Fruit fly (Drosophila melanogaster): ENCODE results near the gene CG11570.

The CG11570 gene

DNA sequence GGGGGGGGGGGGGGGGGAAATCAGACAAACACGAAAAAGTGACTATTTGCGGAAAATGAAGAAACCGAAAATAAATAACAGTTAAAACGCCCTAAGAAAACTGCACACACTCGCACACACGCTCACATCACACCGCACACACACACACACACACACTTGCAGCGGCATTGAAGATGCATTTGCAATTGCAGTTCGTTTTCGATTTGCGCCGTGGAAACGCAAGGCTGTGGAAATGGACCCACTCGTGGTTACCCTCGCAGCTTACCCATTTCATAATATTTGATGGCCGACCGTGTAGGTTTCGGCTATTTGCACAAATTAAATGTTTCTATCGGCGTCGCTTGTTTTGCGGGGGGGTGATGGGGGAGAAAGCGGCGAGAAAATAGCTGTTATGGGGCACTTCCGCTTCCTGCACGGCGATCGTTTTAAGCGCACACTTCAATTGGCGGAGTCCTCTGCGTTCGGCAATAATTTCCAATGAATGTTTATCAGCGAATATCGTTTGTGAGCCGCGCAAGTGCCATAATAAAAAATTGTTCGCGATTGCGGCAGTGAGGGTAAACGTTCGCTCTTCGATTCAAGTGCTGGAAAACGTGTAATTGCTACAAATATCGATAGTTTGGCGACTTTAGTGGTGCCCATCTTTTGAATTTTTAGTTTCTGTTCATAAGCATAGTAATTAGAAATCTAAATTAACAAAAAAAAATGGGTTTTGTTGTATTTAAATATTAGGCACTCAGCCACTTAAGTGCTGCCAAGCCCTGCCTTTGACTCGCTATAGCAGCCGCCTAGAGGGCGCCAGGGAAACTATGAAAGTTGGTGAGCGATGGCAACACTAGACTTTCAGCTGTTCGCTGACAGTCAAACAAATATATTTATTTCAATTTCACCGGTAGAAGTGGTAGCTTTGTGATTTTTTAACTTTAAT is 45.0 kb upstream of the CG11570 start, which contains the start of the genes Pop2 and CG6928 (continued):
- TF ChIP-seq inv (GFP tag; IDR thresholded peaks at IDR 0.05; ENCODE audit: partially characterized antibody) (peak; percentile 75), tx (GFP tag; optimal IDR thresholded peaks at IDR 0.05) (peak; percentile 82), CG12659 (GFP tag; optimal IDR thresholded peaks at IDR 0.05) (peak; percentile 92), chinmo (GFP tag; IDR thresholded peaks at IDR 0.05; ENCODE audit: partially characterized antibody) (peak; percentile 82), ssp (GFP tag; IDR thresholded peaks at IDR 0.05) (peak; percentile 60), CG13123 (GFP tag; optimal IDR thresholded peaks at IDR 0.05) (peak; percentile 63), pita (GFP tag; optimal IDR thresholded peaks at IDR 0.05) (no peak), D (optimal IDR thresholded peaks at IDR 0.05) (no peak), D (GFP tag; optimal IDR thresholded peaks at IDR 0.05) (no peak), gfzf (GFP tag; optimal IDR thresholded peaks at IDR 0.05) (peak; percentile 45), Fer1 (GFP tag; optimal IDR thresholded peaks at IDR 0.05) (peak; percentile 33), cato (GFP tag; optimal IDR thresholded peaks at IDR 0.05; ENCODE audit: borderline replicate concordance) (peak; percentile 31), Awh (GFP tag; IDR thresholded peaks at IDR 0.05) (no peak), CG5180 (GFP tag; optimal IDR thresholded peaks at IDR 0.05) (no peak), Taf1 (GFP tag; IDR thresholded peaks at IDR 0.05) (peak; percentile 27; the same call in 1 of the 2 replicates), ato (GFP tag; IDR thresholded peaks at IDR 0.05; ENCODE audit: partially characterized antibody) (peak; percentile 76; the same call in 1 of the 2 replicates), en (GFP tag; optimal IDR thresholded peaks at IDR 0.05) (no peak), so (GFP tag; IDR thresholded peaks at IDR 0.05) (no peak; the same call in 1 of the 3 replicates), Adf1 (GFP tag; IDR thresholded peaks at IDR 0.05) (peak; percentile 51), abd-A (tag; optimal IDR thresholded peaks at IDR 0.05) (no peak), crc (GFP tag; optimal IDR thresholded peaks at IDR 0.05) (peak; percentile 70), CG10321 (GFP tag; IDR thresholded peaks at IDR 0.05) (no peak), Scr (GFP tag; IDR thresholded peaks at IDR 0.05; ENCODE audit: partially characterized antibody) (peak; percentile 89), CG11085 (GFP tag; IDR thresholded peaks at IDR 0.05) (peak; percentile 56; the same call in 1 of the 2 replicates), CG11093 (GFP tag; IDR thresholded peaks at IDR 0.05) (peak; percentile 48; the same call in 2 of the 3 replicates), pho (GFP tag; optimal IDR thresholded peaks at IDR 0.05) (peak; percentile 88), CG33213 (GFP tag; optimal IDR thresholded peaks at IDR 0.05) (peak; percentile 85), CG17612 (GFP tag; IDR thresholded peaks at IDR 0.05) (no peak), CG2202 (tag; optimal IDR thresholded peaks at IDR 0.05) (no peak), CG18764 (GFP tag; optimal IDR thresholded peaks at IDR 0.05) (peak; percentile 65), CG10543 (GFP tag; optimal IDR thresholded peaks at IDR 0.05) (peak; percentile 53), CG11456 (GFP tag; IDR thresholded peaks at IDR 0.05) (peak; percentile 71; the same call in 2 of the 3 replicates), trh (GFP tag; optimal IDR thresholded peaks at IDR 0.05) (peak; percentile 55), CG17829 (tag; optimal IDR thresholded peaks at IDR 0.05) (peak; percentile 58), Hand (GFP tag; optimal IDR thresholded peaks at IDR 0.05) (no peak), ac (GFP tag; optimal IDR thresholded peaks at IDR 0.05) (peak; percentile 21), CG34376 (GFP tag; optimal IDR thresholded peaks at IDR 0.05) (peak; percentile 22), gt (GFP tag; IDR thresholded peaks at IDR 0.05) (no peak), cad (GFP tag; optimal IDR thresholded peaks at IDR 0.05) (no peak), CG7839 (tag; optimal IDR thresholded peaks at IDR 0.05) (peak; percentile 61), Lhr (GFP tag; optimal IDR thresholded peaks at IDR 0.05) (peak; percentile 91), kay (GFP tag; optimal IDR thresholded peaks at IDR 0.05) (peak; percentile 64), bcd (GFP tag; optimal IDR thresholded peaks at IDR 0.05) (peak; percentile 72), cwo (GFP tag; optimal IDR thresholded peaks at IDR 0.05) (no peak), ci (GFP tag; IDR thresholded peaks at IDR 0.05) (peak; percentile 83), CG1792 (GFP tag; optimal IDR thresholded peaks at IDR 0.05) (peak; percentile 66), CG7963 (GFP tag; IDR thresholded peaks at IDR 0.05; ENCODE audit: partially characterized antibody) (no peak), seq (GFP tag; IDR thresholded peaks at IDR 0.05) (peak; percentile 58; the same call in 1 of the 2 replicates)

Measured in whole organism, embryonic.